Worm (Caenorhabditis elegans) whole organism, L4 larva: ENCODE data around the gene arl-3.

Experiments
- Y48G9A.11 ChIP-seq: fragments of 200-800 bp; sonication (Bioruptor generic); IDR thresholded peaks from 2 replicates; pipeline ENCODE4 v1.3.6; 2022; ENCODE audit warnings: missing genetic modification reagents, missing genetic modification characterization, missing compliant biosample characterization
- hlh-30 ChIP-seq: sonication (generic microtip); optimal IDR thresholded peaks from 2 replicates; lab custom pipeline; 2017; ENCODE audit warnings: antibody characterized with exemption, mild to moderate bottlenecking, missing genetic modification characterization, missing compliant biosample characterization; ENCODE audit not compliant: insufficient read depth
- lir-3 ChIP-seq: sonication (generic microtip); optimal IDR thresholded peaks from 2 replicates; lab custom pipeline; 2016; ENCODE audit warnings: mild to moderate bottlenecking, missing genetic modification characterization, missing compliant biosample characterization
- lsy-2 ChIP-seq, 2 experiments: fragments of 150-350 bp in 1 of 2; sonication (generic microtip) in 1 of 2; optimal IDR thresholded peaks; 2 replicates each; lab custom pipeline; 2014 to 2017; ENCODE audit warnings: missing biosample characterization in 2 of 2, missing genetic modification characterization in 2 of 2
- mdl-1 ChIP-seq, 2 experiments: fragments of 150-350 bp in 1 of 2; sonication (generic microtip) in 1 of 2; optimal IDR thresholded peaks; 2 replicates each; lab custom pipeline; 2014 to 2017; ENCODE audit warnings: missing biosample characterization in 2 of 2, missing genetic modification characterization in 2 of 2
- nhr-11 ChIP-seq: fragments of 150-350 bp; optimal IDR thresholded peaks from 2 replicates; lab custom pipeline; 2014; ENCODE audit warnings: missing biosample characterization, missing genetic modification characterization
- snpc-4 ChIP-seq: fragments of 150-350 bp; optimal IDR thresholded peaks from 2 replicates; lab custom pipeline; 2014; ENCODE audit warnings: missing biosample characterization, missing genetic modification characterization

DNA sequence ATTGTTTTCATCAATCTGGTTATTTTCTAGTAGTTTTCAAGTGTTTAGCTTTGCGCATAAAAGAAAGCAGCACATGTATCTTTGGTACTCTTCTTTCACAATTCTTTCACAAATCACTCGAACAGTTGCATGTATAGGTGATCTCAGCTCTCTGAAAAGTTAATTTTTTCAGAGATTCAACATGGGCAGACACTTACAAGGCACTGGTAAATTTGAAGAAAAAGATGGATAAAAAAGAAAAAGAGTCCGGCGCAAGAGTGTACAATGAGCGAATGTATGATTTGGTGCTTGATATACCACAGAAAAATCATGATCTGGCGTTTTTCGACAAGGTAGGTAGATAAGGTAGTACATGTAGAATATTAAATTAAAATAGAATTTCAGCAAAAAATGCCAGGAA lies 11.9 kb downstream of the arl-3 start:
- no peak for TF ChIP-seq nhr-11 (tag; lab: Kevin White, UChicago)
- TF ChIP-seq lsy-2 (tag; optimal IDR thresholded peaks at IDR 0.05; lab: Kevin White, UChicago) = no peak
- TF ChIP-seq hlh-30 (tag; lab: Kevin White, UChicago) = no peak
- TF ChIP-seq Y48G9A.11 (GFP tag; lab: Robert Waterston, UW) = no peak
- no peak for TF ChIP-seq lir-3 (tag; lab: Kevin White, UChicago)
- TF ChIP-seq mdl-1 (tag; optimal IDR thresholded peaks at IDR 0.05; lab: Kevin White, UChicago) = no peak
- TF ChIP-seq snpc-4 = no peak
